Fruit fly (Drosophila melanogaster) whole organism, embryonic: ENCODE data around the gene CG7841.

ENCODE experiments used
- C15 ChIP-seq: fragments of 200-800 bp; sonication (Bioruptor generic); IDR thresholded peaks from 3 replicates; pipeline ENCODE4 v1.3.6; 2022; ENCODE audit warnings: missing biosample characterization, missing genetic modification characterization
- CG10462 ChIP-seq: fragments of 200-800 bp; sonication (Bioruptor generic); optimal IDR thresholded peaks from 2 replicates; lab custom pipeline; 2016; ENCODE audit warnings: missing biosample characterization, missing genetic modification characterization
- CG11085 ChIP-seq: fragments of 200-800 bp; sonication (Bioruptor generic); IDR thresholded peaks from 2 replicates; pipeline ENCODE4 v1.3.6; 2022; ENCODE audit warnings: missing biosample characterization, missing genetic modification characterization
- CG12071 ChIP-seq: fragments of 200-800 bp; sonication (Bioruptor generic); optimal IDR thresholded peaks from 3 replicates; lab custom pipeline; 2018; ENCODE audit warnings: missing biosample characterization, mild to moderate bottlenecking, missing genetic modification characterization
- CG12155 ChIP-seq: fragments of 200-800 bp; sonication (Bioruptor generic); optimal IDR thresholded peaks from 3 replicates; lab custom pipeline; 2016; ENCODE audit warnings: missing biosample characterization, missing genetic modification characterization
- CG12219 ChIP-seq: fragments of 200-800 bp; sonication (Bioruptor generic); optimal IDR thresholded peaks from 3 replicates; lab custom pipeline; 2018; ENCODE audit warnings: missing biosample characterization, mild to moderate bottlenecking, missing genetic modification characterization
- CG12942 ChIP-seq: fragments of 200-800 bp; sonication (Bioruptor generic); optimal IDR thresholded peaks from 3 replicates; lab custom pipeline; 2016; ENCODE audit warnings: missing biosample characterization, missing genetic modification characterization
- CG17612 ChIP-seq: fragments of 200-800 bp; sonication (Bioruptor generic); IDR thresholded peaks from 2 replicates; pipeline ENCODE4 v1.3.6; 2022; ENCODE audit warnings: missing biosample characterization, missing genetic modification characterization
- CG17912 ChIP-seq: fragments of 200-800 bp; sonication (Bioruptor generic); optimal IDR thresholded peaks from 2 replicates; lab custom pipeline; 2018; ENCODE audit warnings: missing biosample characterization, mild to moderate bottlenecking, missing genetic modification characterization
- CG2199 ChIP-seq: fragments of 200-800 bp; sonication (Bioruptor generic); IDR thresholded peaks from 3 replicates; pipeline ENCODE4 v1.3.6; 2022; ENCODE audit warnings: missing biosample characterization, missing genetic modification characterization
- CG2875 ChIP-seq: fragments of 200-800 bp; sonication (Bioruptor generic); optimal IDR thresholded peaks from 2 replicates; lab custom pipeline; 2017; ENCODE audit warnings: missing biosample characterization, mild to moderate bottlenecking, missing genetic modification characterization, missing genetic modification reagents
- CG3847 ChIP-seq: fragments of 200-800 bp; sonication (Bioruptor generic); IDR thresholded peaks from 2 replicates; pipeline ENCODE4 v1.3.6; 2022; ENCODE audit warnings: missing biosample characterization, missing genetic modification characterization
- CG3995 ChIP-seq: fragments of 200-800 bp; sonication (Bioruptor generic); optimal IDR thresholded peaks from 3 replicates; lab custom pipeline; 2016; ENCODE audit warnings: missing biosample characterization, missing genetic modification characterization
- CG4328 ChIP-seq: fragments of 200-800 bp; sonication (Bioruptor generic); optimal IDR thresholded peaks from 3 replicates; lab custom pipeline; 2017; ENCODE audit warnings: missing biosample characterization, missing genetic modification reagents, missing genetic modification characterization
- CG4404 ChIP-seq: fragments of 200-800 bp; sonication (Bioruptor generic); IDR thresholded peaks from 2 replicates; pipeline ENCODE4 v1.3.6; 2022; ENCODE audit warnings: missing biosample characterization, missing genetic modification characterization
- CG4820 ChIP-seq: fragments of 200-800 bp; sonication (Bioruptor generic); optimal IDR thresholded peaks from 3 replicates; lab custom pipeline; 2016; ENCODE audit warnings: missing biosample characterization, missing genetic modification characterization
- CG6689 ChIP-seq: fragments of 200-800 bp; sonication (Bioruptor generic); IDR thresholded peaks from 2 replicates; pipeline ENCODE4 v1.3.6; 2022; ENCODE audit warnings: missing biosample characterization, missing genetic modification characterization
- CG7556 ChIP-seq: fragments of 200-800 bp; sonication (Bioruptor generic); optimal IDR thresholded peaks from 2 replicates; lab custom pipeline; 2017; ENCODE audit warnings: missing biosample characterization, mild to moderate bottlenecking, missing genetic modification characterization
- CG9437 ChIP-seq: fragments of 200-800 bp; sonication (Bioruptor generic); optimal IDR thresholded peaks from 2 replicates; lab custom pipeline; 2018; ENCODE audit warnings: missing biosample characterization, mild to moderate bottlenecking, missing genetic modification characterization
- CoRest ChIP-seq: fragments of 200-800 bp; sonication (Bioruptor generic); optimal IDR thresholded peaks from 3 replicates; lab custom pipeline; 2018; ENCODE audit warnings: missing biosample characterization, mild to moderate bottlenecking, missing genetic modification characterization, moderate library complexity
- Drgx ChIP-seq: fragments of 200-800 bp; sonication (Bioruptor generic); IDR thresholded peaks from 2 replicates; pipeline ENCODE4 v1.3.6; 2022; ENCODE audit warnings: missing biosample characterization, missing genetic modification characterization
- Fer1 ChIP-seq: fragments of 200-800 bp; sonication (Bioruptor generic); optimal IDR thresholded peaks from 2 replicates; lab custom pipeline; 2017; ENCODE audit warnings: missing biosample characterization, mild to moderate bottlenecking, missing genetic modification characterization
- HLH54F ChIP-seq: fragments of 200-800 bp; sonication (Bioruptor generic); optimal IDR thresholded peaks from 3 replicates; lab custom pipeline; 2016; ENCODE audit warnings: missing biosample characterization, missing genetic modification characterization
- HLHmδ ChIP-seq: fragments of 200-800 bp; sonication (Bioruptor generic); optimal IDR thresholded peaks from 2 replicates; lab custom pipeline; 2018; ENCODE audit warnings: missing biosample characterization, mild to moderate bottlenecking, missing genetic modification characterization, moderate library complexity
- HmgD ChIP-seq: fragments of 200-800 bp; sonication (Bioruptor generic); optimal IDR thresholded peaks from 3 replicates; lab custom pipeline; 2016; ENCODE audit warnings: missing biosample characterization, missing genetic modification characterization
- Hr51 ChIP-seq, 2 experiments: fragments of 200-800 bp; sonication (Bioruptor generic); optimal IDR thresholded peaks; 2 replicates in 1 of 2; 3 replicates in 1 of 2; lab custom pipeline; 2016 to 2018; ENCODE audit warnings: missing biosample characterization in 2 of 2, missing genetic modification characterization in 2 of 2, mild to moderate bottlenecking in 1 of 2, moderate library complexity in 1 of 2
- Nf-YB ChIP-seq: fragments of 200-800 bp; sonication (Bioruptor generic); optimal IDR thresholded peaks from 3 replicates; lab custom pipeline; 2019; ENCODE audit warnings: missing biosample characterization, mild to moderate bottlenecking, missing genetic modification characterization, moderate library complexity
- NfI ChIP-seq: fragments of 200-800 bp; sonication (Bioruptor generic); optimal IDR thresholded peaks from 3 replicates; lab custom pipeline; 2018; ENCODE audit warnings: missing biosample characterization, mild to moderate bottlenecking, missing genetic modification characterization, moderate library complexity
- Ptx1 ChIP-seq: fragments of 200-800 bp; sonication (Bioruptor generic); IDR thresholded peaks from 2 replicates; pipeline ENCODE4 v1.3.6; 2022; ENCODE audit warnings: missing biosample characterization, missing genetic modification characterization
- Sox102F ChIP-seq: fragments of 200-800 bp; sonication (Bioruptor generic); optimal IDR thresholded peaks from 2 replicates; lab custom pipeline; 2018; ENCODE audit warnings: missing biosample characterization, mild to moderate bottlenecking, missing genetic modification characterization, moderate library complexity
- TFAM ChIP-seq: fragments of 200-800 bp; sonication (Bioruptor generic); optimal IDR thresholded peaks from 2 replicates; lab custom pipeline; 2017; ENCODE audit warnings: missing biosample characterization, missing genetic modification characterization, inconsistent platforms
- br ChIP-seq: fragments of >200 bp; optimal IDR thresholded peaks from 2 replicates; lab custom pipeline; 2017
- cato ChIP-seq: fragments of 200-800 bp; sonication (Bioruptor generic); optimal IDR thresholded peaks from 2 replicates; lab custom pipeline; 2016; ENCODE audit warnings: missing biosample characterization, missing genetic modification characterization, borderline replicate concordance
- chm ChIP-seq: fragments of 200-800 bp; sonication (Bioruptor generic); IDR thresholded peaks from 2 replicates; pipeline ENCODE4 v1.3.6; 2022; ENCODE audit warnings: missing biosample characterization, missing genetic modification characterization
- gcm ChIP-seq: fragments of 200-800 bp; sonication (Bioruptor generic); optimal IDR thresholded peaks from 2 replicates; lab custom pipeline; 2019; ENCODE audit warnings: missing biosample characterization, mild to moderate bottlenecking, missing genetic modification characterization, moderate library complexity
- gfzf ChIP-seq: fragments of 200-800 bp; sonication (Bioruptor generic); optimal IDR thresholded peaks from 2 replicates; lab custom pipeline; 2016; ENCODE audit warnings: missing biosample characterization, mild to moderate bottlenecking, missing genetic modification characterization, moderate library complexity
- gt ChIP-seq: fragments of 200-800 bp; sonication (Bioruptor generic); IDR thresholded peaks from 2 replicates; pipeline ENCODE4 v1.3.6; 2022; ENCODE audit warnings: missing biosample characterization, missing genetic modification characterization
- her ChIP-seq: fragments of 200-800 bp; sonication (Bioruptor generic); optimal IDR thresholded peaks from 2 replicates; lab custom pipeline; 2016; ENCODE audit warnings: missing biosample characterization, missing genetic modification characterization
- insv ChIP-seq, 2 experiments: fragments of 200-800 bp; sonication (Bioruptor generic); optimal IDR thresholded peaks; 3 replicates each; lab custom pipeline; 2016 to 2018; ENCODE audit warnings: missing biosample characterization in 2 of 2, missing genetic modification characterization in 2 of 2
- lab ChIP-seq: fragments of 200-800 bp; sonication (Bioruptor generic); optimal IDR thresholded peaks from 3 replicates; lab custom pipeline; 2017; ENCODE audit warnings: missing biosample characterization, missing genetic modification characterization, mild to moderate bottlenecking, moderate library complexity, missing genetic modification reagents
- lov ChIP-seq, 2 experiments: fragments of 200-800 bp in 1 of 2; fragments of >200 bp in 1 of 2; sonication (Bioruptor generic) in 1 of 2; IDR thresholded peaks in 1 of 2; optimal IDR thresholded peaks in 1 of 2; 2 replicates in 1 of 2; 3 replicates in 1 of 2; pipeline versions ENCODE4 v1.3.6 to Lab custom; 2017 to 2022; ENCODE audit warnings: missing biosample characterization in 1 of 2, missing genetic modification characterization in 1 of 2
- maf-S ChIP-seq: fragments of 200-800 bp; sonication (Bioruptor generic); optimal IDR thresholded peaks from 2 replicates; lab custom pipeline; 2016; ENCODE audit warnings: missing biosample characterization, missing genetic modification characterization
- pho ChIP-seq: fragments of 200-800 bp; sonication (Bioruptor generic); optimal IDR thresholded peaks from 2 replicates; lab custom pipeline; 2016; ENCODE audit warnings: missing biosample characterization, missing genetic modification characterization
- rib ChIP-seq: fragments of 200-800 bp; sonication (Bioruptor generic); IDR thresholded peaks from 2 replicates; pipeline ENCODE4 v1.3.6; 2022; ENCODE audit warnings: missing biosample characterization, missing genetic modification characterization
- sc ChIP-seq, 3 experiments: fragments of >200 bp in 2 of 3; fragments of 200-800 bp in 1 of 3; sonication (Bioruptor generic) in 1 of 3; optimal IDR thresholded peaks; 2 replicates in 2 of 3; 3 replicates in 1 of 3; lab custom pipeline; 2017; ENCODE audit warnings: mild to moderate bottlenecking in 1 of 3, missing biosample characterization in 1 of 3, missing genetic modification characterization in 1 of 3, missing genetic modification reagents in 1 of 3
- shn ChIP-seq: fragments of 200-800 bp; sonication (Bioruptor generic); optimal IDR thresholded peaks from 3 replicates; lab custom pipeline; 2016; ENCODE audit warnings: missing biosample characterization, missing genetic modification characterization
- slbo ChIP-seq: fragments of 200-800 bp; sonication (Bioruptor generic); IDR thresholded peaks from 2 replicates; pipeline ENCODE4 v1.3.6; 2022; ENCODE audit warnings: missing biosample characterization, missing genetic modification characterization
- ssp ChIP-seq: fragments of 200-800 bp; sonication (Bioruptor generic); IDR thresholded peaks from 2 replicates; pipeline ENCODE4 v1.3.6; 2022; ENCODE audit warnings: missing biosample characterization, missing genetic modification characterization
- trh ChIP-seq: fragments of 200-800 bp; sonication (Bioruptor generic); optimal IDR thresholded peaks from 2 replicates; lab custom pipeline; 2016; ENCODE audit warnings: missing biosample characterization, missing genetic modification characterization
- vnd ChIP-seq: fragments of 200-800 bp; sonication (Bioruptor generic); IDR thresholded peaks from 3 replicates; pipeline ENCODE4 v1.3.6; 2022; ENCODE audit warnings: missing biosample characterization, missing genetic modification characterization; ENCODE audit not compliant: partially characterized antibody
- yki ChIP-seq: fragments of >200 bp; optimal IDR thresholded peaks from 3 replicates; lab custom pipeline; 2018
- zf30C ChIP-seq: fragments of 200-800 bp; sonication (Bioruptor generic); optimal IDR thresholded peaks from 3 replicates; lab custom pipeline; 2018; ENCODE audit warnings: missing biosample characterization, mild to moderate bottlenecking, missing genetic modification characterization

Gene CG7841

dm6 chr3L:15498745-15499144 lies 9.3 kb downstream of the CG7841 start, which contains the start of gene CG7275 (continued):
- no peak for TF ChIP-seq sc (optimal IDR thresholded peaks at IDR 0.05; lab: Kevin White, UChicago)
- no peak for TF ChIP-seq sc (GFP tag; optimal IDR thresholded peaks at IDR 0.05; lab: Kevin White, UChicago)
- TF ChIP-seq CG12219 = no peak
- TF ChIP-seq CG12071 = no peak
- no peak for TF ChIP-seq CG4328 (GFP tag; lab: Kevin White, UChicago)
- no peak for TF ChIP-seq lov (optimal IDR thresholded peaks at IDR 0.05; lab: Kevin White, UChicago)
- no peak for TF ChIP-seq lov (GFP tag; IDR thresholded peaks at IDR 0.05; lab: Robert Waterston, UW)
- TF ChIP-seq HLHmδ (GFP tag; lab: Kevin White, UChicago) = no peak
- TF ChIP-seq CG6689 (GFP tag; lab: Robert Waterston, UW) = no peak
- TF ChIP-seq CG3847 (GFP tag; lab: Robert Waterston, UW) = peak; percentile 73
- no peak for TF ChIP-seq CG12942 (GFP tag; lab: Kevin White, UChicago)
- no peak for TF ChIP-seq Ptx1 (GFP tag; lab: Robert Waterston, UW)
- no peak for TF ChIP-seq shn (GFP tag; lab: Kevin White, UChicago)
- no peak for TF ChIP-seq HmgD (GFP tag; lab: Kevin White, UChicago)
- no peak for TF ChIP-seq cato
- TF ChIP-seq CG9437 (GFP tag; lab: Kevin White, UChicago) = no peak
- TF ChIP-seq vnd (GFP tag; lab: Robert Waterston, UW) = no peak
- peak; percentile 6 for TF ChIP-seq NfI
- peak; percentile 3 for TF ChIP-seq CG2875
- TF ChIP-seq TFAM (GFP tag; lab: Kevin White, UChicago) = no peak
- TF ChIP-seq CG11085 (GFP tag; lab: Robert Waterston, UW) = no peak
- no peak for TF ChIP-seq CG2199
- no peak for TF ChIP-seq zf30C (GFP tag; lab: Kevin White, UChicago)
- TF ChIP-seq CG4404 (GFP tag; lab: Robert Waterston, UW) = no peak
- no peak for TF ChIP-seq Hr51 (GFP tag; optimal IDR thresholded peaks at IDR 0.05; lab: Kevin White, UChicago)
- no peak for TF ChIP-seq C15
- no peak for TF ChIP-seq CG3995 (GFP tag; lab: Kevin White, UChicago)
- TF ChIP-seq gt (GFP tag; lab: Robert Waterston, UW) = no peak
- TF ChIP-seq yki (lab: Kevin White, UChicago) = no peak
- TF ChIP-seq CG17912 = no peak
- no peak for TF ChIP-seq CG4820
- TF ChIP-seq CG10462 (GFP tag; lab: Kevin White, UChicago) = no peak
- TF ChIP-seq gcm (GFP tag; lab: Kevin White, UChicago) = no peak
- TF ChIP-seq ssp (GFP tag; lab: Robert Waterston, UW) = no peak
- no peak for TF ChIP-seq CG12155
- peak; percentile 26 for TF ChIP-seq gfzf
- no peak for TF ChIP-seq lab (GFP tag; lab: Kevin White, UChicago)
- TF ChIP-seq CG7556 (GFP tag; lab: Kevin White, UChicago) = no peak
- TF ChIP-seq Sox102F (GFP tag; lab: Kevin White, UChicago) = no peak
- no peak for TF ChIP-seq Drgx (GFP tag; lab: Robert Waterston, UW)
- no peak for TF ChIP-seq br (lab: Kevin White, UChicago)
- TF ChIP-seq her = no peak
- TF ChIP-seq Nf-YB = no peak
- TF ChIP-seq trh (GFP tag; lab: Kevin White, UChicago) = no peak
- TF ChIP-seq maf-S (GFP tag; lab: Kevin White, UChicago) = no peak
- TF ChIP-seq Fer1 (GFP tag; lab: Kevin White, UChicago) = peak; percentile 49
- TF ChIP-seq chm (GFP tag; lab: Robert Waterston, UW) = no peak
- TF ChIP-seq pho (GFP tag; lab: Kevin White, UChicago) = no peak
- no peak for TF ChIP-seq slbo (GFP tag; lab: Robert Waterston, UW)
- no peak for TF ChIP-seq CG17612 (GFP tag; lab: Robert Waterston, UW)
- peak; percentile 15 for TF ChIP-seq CoRest
- TF ChIP-seq insv (GFP tag; optimal IDR thresholded peaks at IDR 0.05; lab: Kevin White, UChicago) = peak in 1 of 2 experiments; percentile 23
- TF ChIP-seq HLH54F (GFP tag; lab: Kevin White, UChicago) = no peak
- TF ChIP-seq rib (GFP tag; lab: Robert Waterston, UW) = no peak
